Worm (Caenorhabditis elegans) whole organism, midembryonic: ENCODE data around the gene T05A7.7.
A peak's percentile ranks its signal among the peaks of the same experiment; 100 is the strongest.

Source experiments
- T22C8.4 ChIP-seq: fragments of 200-800 bp; sonication (Bioruptor generic); IDR thresholded peaks from 2 replicates; pipeline ENCODE4 v1.3.6; 2022; ENCODE audit warnings: missing genetic modification characterization, missing compliant biosample characterization
- cog-1 ChIP-seq: sonication (generic microtip); optimal IDR thresholded peaks from 2 replicates; lab custom pipeline; 2016; ENCODE audit warnings: missing genetic modification characterization, missing compliant biosample characterization
- flt-1 ChIP-seq: fragments of 200-800 bp; sonication (Bioruptor generic); IDR thresholded peaks from 2 replicates; pipeline ENCODE4 v1.3.6; 2022; ENCODE audit warnings: missing genetic modification characterization, missing compliant biosample characterization
- klf-2 ChIP-seq: fragments of 200-800 bp; sonication (Bioruptor generic); conservative IDR thresholded peaks from 2 replicates; pipeline ENCODE4 v1.3.6; 2022; ENCODE audit warnings: missing genetic modification reagents, missing genetic modification characterization, missing compliant biosample characterization
- med-1 ChIP-seq: sonication (generic microtip); optimal IDR thresholded peaks from 2 replicates; lab custom pipeline; 2017; ENCODE audit warnings: missing genetic modification characterization, mild to moderate bottlenecking, missing compliant biosample characterization, antibody characterized with exemption, missing genetic modification reagents; ENCODE audit not compliant: insufficient read depth
- ref-1 ChIP-seq: fragments of 200-800 bp; sonication (Bioruptor generic); conservative IDR thresholded peaks from 2 replicates; pipeline ENCODE4 v1.3.6; 2022; ENCODE audit warnings: missing genetic modification reagents, missing genetic modification characterization, missing compliant biosample characterization
- tab-1 ChIP-seq: fragments of 200-800 bp; sonication (Bioruptor generic); IDR thresholded peaks from 2 replicates; pipeline ENCODE4 v1.3.6; 2022; ENCODE audit warnings: missing genetic modification characterization, missing compliant biosample characterization
- ztf-23 ChIP-seq: fragments of 200-800 bp; sonication (Bioruptor generic); IDR thresholded peaks from 2 replicates; pipeline ENCODE4 v1.3.6; 2022; ENCODE audit warnings: missing genetic modification reagents, missing genetic modification characterization, missing compliant biosample characterization
- ztf-29 ChIP-seq: fragments of 200-800 bp; sonication (Bioruptor generic); IDR thresholded peaks from 2 replicates; pipeline ENCODE4 v1.3.6; 2022; ENCODE audit warnings: missing genetic modification reagents, missing genetic modification characterization, missing compliant biosample characterization

Gene T05A7.7

DNA sequence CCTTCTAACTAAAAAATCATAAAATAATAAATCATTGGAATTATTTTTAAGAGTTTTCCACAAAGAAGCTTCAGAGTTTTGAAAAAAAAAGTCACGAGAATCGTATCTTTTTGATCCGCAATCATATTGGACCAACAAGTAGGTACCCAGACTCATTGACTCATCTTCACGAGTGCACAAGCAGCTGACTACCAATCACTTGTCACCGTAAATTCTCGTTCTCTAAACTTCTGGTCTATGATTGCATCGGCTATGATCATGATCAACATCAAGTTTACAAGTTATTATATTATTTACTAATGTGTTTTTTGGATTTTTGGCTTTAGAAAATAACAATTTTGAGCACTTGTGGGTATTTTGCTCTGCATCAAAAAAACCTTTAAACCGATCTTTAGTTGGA is 5.0 kb downstream of the T05A7.7 start:
- TF ChIP-seq cog-1 (tag; lab: Kevin White, UChicago), result no peak

DNA sequence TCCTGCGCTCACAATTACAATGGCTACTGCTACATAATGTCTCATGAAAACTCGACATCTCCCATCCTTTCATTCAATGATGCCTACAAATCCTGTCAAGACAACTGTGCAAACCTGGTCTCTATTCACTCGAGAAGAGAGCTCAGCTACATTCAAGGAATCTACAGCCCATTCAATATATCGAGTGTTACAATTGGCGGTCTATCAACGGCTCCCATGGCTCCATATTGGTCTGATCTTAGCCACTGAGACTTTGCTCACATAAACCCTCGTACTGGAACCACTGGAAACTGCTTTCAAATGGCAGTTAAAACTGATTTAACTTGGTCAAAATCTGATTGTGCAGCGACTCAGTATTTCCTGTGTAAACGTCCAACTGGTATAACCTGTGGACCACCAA is 5.8 kb downstream of the T05A7.7 start, which contains the start of gene T05A7.3:
Gene T05A7.3, plus strand, starts transcription at position 301 of the 400 bp plus-strand sequence.
- no peak for TF ChIP-seq tab-1 (GFP tag; lab: Robert Waterston, UW)
- TF ChIP-seq flt-1 (GFP tag; lab: Robert Waterston, UW), result no peak
- no peak for TF ChIP-seq med-1 (GFP tag; lab: Kevin White, UChicago)
- no peak for TF ChIP-seq ztf-29
- TF ChIP-seq klf-2 (GFP tag; lab: Robert Waterston, UW), result no peak
- TF ChIP-seq ztf-23 (GFP tag; lab: Robert Waterston, UW), result no peak
- no peak for TF ChIP-seq ref-1 (GFP tag; lab: Robert Waterston, UW)
- no peak for TF ChIP-seq cog-1 (tag; lab: Kevin White, UChicago)
- no peak for TF ChIP-seq T22C8.4 (GFP tag; lab: Robert Waterston, UW)

DNA sequence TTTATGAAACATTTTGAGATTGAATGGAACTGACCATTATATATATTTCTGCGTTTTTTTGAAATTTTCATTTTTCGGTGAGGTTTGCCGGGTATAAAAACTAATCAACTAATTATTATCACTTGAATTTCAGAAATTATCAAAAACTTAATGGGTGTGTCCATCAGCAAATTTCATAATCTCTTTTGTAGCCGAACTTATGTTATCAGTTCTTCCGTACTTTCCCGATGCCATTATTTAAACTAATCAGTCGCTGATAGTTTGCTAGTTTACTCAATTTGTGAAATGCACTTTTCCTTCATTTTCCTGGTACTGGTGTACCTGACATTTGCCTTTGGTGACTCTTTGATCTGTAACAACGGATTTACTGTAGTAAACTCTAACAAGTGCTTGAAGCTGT is 7.1 kb downstream of the T05A7.7 start:
- TF ChIP-seq klf-2 (GFP tag; lab: Robert Waterston, UW) (no peak), ztf-23 (GFP tag; lab: Robert Waterston, UW) (no peak), cog-1 (tag; lab: Kevin White, UChicago) (no peak), tab-1 (GFP tag; lab: Robert Waterston, UW) (no peak), med-1 (GFP tag; lab: Kevin White, UChicago) (no peak)

DNA sequence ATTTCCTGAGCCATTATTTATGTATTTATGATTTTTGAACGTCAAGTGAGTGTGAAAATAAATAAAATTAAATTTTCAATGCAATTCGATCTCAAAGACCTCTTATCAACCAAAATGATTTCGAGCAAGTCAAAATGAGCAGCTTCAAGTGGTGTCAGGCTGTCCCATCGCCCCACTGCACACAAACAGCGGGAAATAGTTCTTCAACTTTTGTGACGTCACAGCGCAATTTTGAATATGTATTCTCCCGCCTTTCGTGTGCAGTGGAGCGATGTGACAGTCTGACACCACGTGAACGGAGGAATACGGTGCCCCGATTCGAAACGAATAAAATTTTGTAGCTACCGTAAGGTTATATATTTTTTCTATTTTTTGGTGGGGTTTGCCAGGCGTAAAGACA is 7.6 kb downstream of the T05A7.7 start:
- TF ChIP-seq klf-2 (GFP tag; lab: Robert Waterston, UW), result no peak
- TF ChIP-seq tab-1 (GFP tag; lab: Robert Waterston, UW), result no peak
- no peak for TF ChIP-seq med-1 (GFP tag; lab: Kevin White, UChicago)
- no peak for TF ChIP-seq ref-1 (GFP tag; lab: Robert Waterston, UW)
- TF ChIP-seq ztf-23 (GFP tag; lab: Robert Waterston, UW), result no peak
- TF ChIP-seq cog-1 (tag; lab: Kevin White, UChicago), result no peak
- no peak for TF ChIP-seq T22C8.4 (GFP tag; lab: Robert Waterston, UW)
- TF ChIP-seq ztf-29, result no peak
- no peak for TF ChIP-seq flt-1 (GFP tag; lab: Robert Waterston, UW)

DNA sequence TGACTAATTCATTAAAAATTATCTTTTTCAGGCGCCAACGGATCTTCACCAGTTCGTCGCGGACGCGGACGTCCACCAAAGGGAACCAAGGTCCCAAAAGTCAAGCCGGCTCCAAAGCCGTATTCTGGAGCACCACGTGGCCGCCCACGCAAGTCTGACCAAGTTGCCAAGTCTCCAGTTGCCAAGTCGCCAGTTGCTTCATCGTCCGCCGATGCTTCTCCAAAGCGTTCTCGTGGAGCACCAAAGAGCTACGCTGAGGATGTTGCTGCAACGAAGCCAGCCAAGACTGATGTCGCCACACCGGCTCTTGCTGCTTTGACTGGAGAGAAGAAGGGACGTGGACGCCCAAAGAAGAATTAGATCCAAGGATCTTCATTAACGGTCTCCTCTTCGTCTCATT is 8.0 kb downstream of the T05A7.7 start:
- TF ChIP-seq T22C8.4 (GFP tag; lab: Robert Waterston, UW) (no peak), tab-1 (GFP tag; lab: Robert Waterston, UW) (no peak), ref-1 (GFP tag; lab: Robert Waterston, UW) (no peak), ztf-29 (no peak), flt-1 (GFP tag; lab: Robert Waterston, UW) (no peak), cog-1 (tag; lab: Kevin White, UChicago) (no peak), klf-2 (GFP tag; lab: Robert Waterston, UW) (no peak), ztf-23 (GFP tag; lab: Robert Waterston, UW) (no peak), med-1 (GFP tag; lab: Kevin White, UChicago) (no peak)

DNA sequence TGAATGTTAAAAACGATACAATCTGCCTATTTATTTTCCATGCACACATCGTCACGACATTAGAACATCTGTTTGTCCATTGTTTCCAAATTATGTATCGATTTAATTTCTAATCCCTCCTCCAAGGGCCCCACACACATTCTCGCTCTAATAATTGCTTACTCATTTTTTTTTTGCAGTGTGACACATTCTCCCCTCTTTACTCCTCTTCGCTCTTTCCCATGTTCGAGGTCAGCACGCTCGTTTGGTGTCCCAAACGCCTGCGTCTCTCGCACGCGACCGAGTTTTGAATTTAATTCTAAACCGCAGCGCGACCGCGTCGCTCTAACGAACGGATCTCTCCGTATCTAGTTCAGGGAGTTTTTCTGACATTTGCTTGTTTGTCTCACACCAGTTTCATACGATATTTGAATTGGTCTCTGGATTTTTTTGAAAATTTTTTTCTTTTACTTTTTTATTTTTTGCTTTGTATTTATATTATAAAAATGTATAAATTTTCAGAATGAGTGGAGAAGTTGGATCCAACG is 8.6 kb downstream of the T05A7.7 start, which contains the start of the genes clec-140 and hmg-11:
Gene clec-140, plus strand, starts transcription at position 477 of the 527 bp plus-strand sequence.
Gene hmg-11, plus strand, starts transcription at position 502 of the 527 bp plus-strand sequence.
- TF ChIP-seq T22C8.4 (GFP tag; lab: Robert Waterston, UW), result peak; percentile 52
- no peak for TF ChIP-seq med-1 (GFP tag; lab: Kevin White, UChicago)
- TF ChIP-seq cog-1 (tag; lab: Kevin White, UChicago), result peak; percentile 66
- no peak for TF ChIP-seq ztf-29
- TF ChIP-seq ref-1 (GFP tag; lab: Robert Waterston, UW), result no peak
- TF ChIP-seq flt-1 (GFP tag; lab: Robert Waterston, UW), result 0 out of 2 replicates have a peak, but pooled peaks have one; percentile 37
- no peak for TF ChIP-seq klf-2 (GFP tag; lab: Robert Waterston, UW)
- TF ChIP-seq ztf-23 (GFP tag; lab: Robert Waterston, UW), result 0 out of 2 replicates have a peak, but pooled peaks have one; percentile 52

DNA sequence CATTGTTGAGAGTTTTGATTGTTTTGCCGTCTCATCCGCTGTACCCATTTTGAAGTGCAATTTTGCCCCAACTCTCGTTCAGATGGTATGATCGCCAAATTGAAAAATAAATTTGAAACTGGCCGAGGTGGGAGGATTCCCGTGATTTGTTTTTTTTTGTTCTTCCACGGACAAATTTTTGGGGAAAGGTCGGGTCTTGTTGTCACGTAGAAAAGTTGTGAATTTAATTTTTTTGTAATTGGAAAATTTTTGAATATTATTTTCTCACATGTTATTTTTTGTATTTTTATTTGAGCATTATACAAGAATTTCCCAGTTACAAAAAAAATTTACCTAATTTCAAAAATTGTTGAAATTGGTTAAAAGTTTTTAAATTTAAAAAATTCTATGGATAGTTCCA is 9.6 kb downstream of the T05A7.7 start, which contains the start of gene T05A7.6:
Gene T05A7.6, minus strand, starts transcription at position 101 of the 400 bp plus-strand sequence.
- TF ChIP-seq ztf-23 (GFP tag; lab: Robert Waterston, UW) (no peak), T22C8.4 (GFP tag; lab: Robert Waterston, UW) (no peak), med-1 (GFP tag; lab: Kevin White, UChicago) (no peak), ztf-29 (no peak), tab-1 (GFP tag; lab: Robert Waterston, UW) (no peak), ref-1 (GFP tag; lab: Robert Waterston, UW) (no peak), flt-1 (GFP tag; lab: Robert Waterston, UW) (no peak), klf-2 (GFP tag; lab: Robert Waterston, UW) (no peak), cog-1 (tag; lab: Kevin White, UChicago) (no peak)

DNA sequence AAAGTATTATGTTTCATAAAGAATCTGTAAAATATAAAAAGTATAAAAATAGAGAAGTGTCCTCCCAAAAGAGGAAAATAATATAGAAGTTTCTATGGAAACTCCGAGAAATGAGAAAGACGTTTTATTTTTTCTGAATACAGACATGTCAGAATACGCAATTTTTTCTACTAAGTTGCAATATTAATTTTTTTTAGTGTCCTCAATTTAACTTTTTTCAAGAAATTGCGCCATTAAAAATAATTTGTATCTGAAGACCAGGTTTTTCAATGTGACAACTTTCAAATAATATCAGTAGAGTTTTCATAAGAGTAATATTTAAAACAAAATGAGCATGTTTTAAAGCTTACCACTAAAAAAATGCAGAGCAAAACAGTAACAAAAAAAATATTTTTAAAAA is 13.7 kb downstream of the T05A7.7 start, which contains the start of gene fut-5:
Gene fut-5, minus strand, starts transcription at position 101 of the 400 bp plus-strand sequence.
- TF ChIP-seq klf-2 (GFP tag; lab: Robert Waterston, UW), result no peak
- no peak for TF ChIP-seq cog-1 (tag; lab: Kevin White, UChicago)
- TF ChIP-seq T22C8.4 (GFP tag; lab: Robert Waterston, UW), result no peak
- no peak for TF ChIP-seq med-1 (GFP tag; lab: Kevin White, UChicago)

DNA sequence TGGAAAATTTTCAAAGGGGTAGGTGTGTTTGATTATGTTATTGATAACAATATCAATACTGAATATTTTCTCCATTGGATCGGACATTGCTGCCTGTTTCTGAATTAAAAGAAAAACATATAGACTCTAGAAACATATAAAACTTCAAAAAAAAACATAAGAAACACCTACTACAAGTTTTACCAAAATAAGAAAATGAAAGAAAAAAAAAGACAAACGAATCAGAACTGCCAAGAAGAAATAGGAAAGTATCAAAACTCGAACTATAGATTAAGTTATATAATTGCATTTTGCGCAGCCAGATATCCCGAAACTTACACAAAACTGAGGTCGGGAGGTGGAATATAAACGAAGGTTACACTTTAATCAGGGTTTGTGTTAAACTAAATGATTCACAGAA is 15.9 kb downstream of the T05A7.7 start, which contains the start of gene T05A7.11:
Gene T05A7.11, minus strand, starts transcription at position 101 of the 400 bp plus-strand sequence.
- TF ChIP-seq tab-1 (GFP tag; lab: Robert Waterston, UW) (no peak), klf-2 (GFP tag; lab: Robert Waterston, UW) (no peak), cog-1 (tag; lab: Kevin White, UChicago) (no peak), med-1 (GFP tag; lab: Kevin White, UChicago) (no peak), ztf-23 (GFP tag; lab: Robert Waterston, UW) (no peak), flt-1 (GFP tag; lab: Robert Waterston, UW) (no peak), ztf-29 (no peak), ref-1 (GFP tag; lab: Robert Waterston, UW) (no peak), T22C8.4 (GFP tag; lab: Robert Waterston, UW) (no peak)
